Fruit fly (Drosophila melanogaster) whole organism, wandering third instar larva: ENCODE data around the gene schuy.

Experiments
- Abd-B ChIP-seq: fragments of >200 bp; optimal IDR thresholded peaks from 2 replicates; lab custom pipeline; 2017; ENCODE audit warnings: missing biosample characterization, missing genetic modification characterization
- CG32264 ChIP-seq: fragments of 200-800 bp; sonication (Bioruptor generic); optimal IDR thresholded peaks from 2 replicates; lab custom pipeline; 2016; ENCODE audit warnings: missing biosample characterization, missing genetic modification characterization
- CG9705 ChIP-seq: fragments of 200-800 bp; sonication (Bioruptor generic); optimal IDR thresholded peaks from 2 replicates; lab custom pipeline; 2018; ENCODE audit warnings: missing biosample characterization, mild to moderate bottlenecking, missing genetic modification characterization
- CrebA ChIP-seq: fragments of 200-800 bp; sonication (Bioruptor generic); optimal IDR thresholded peaks from 2 replicates; lab custom pipeline; 2016; ENCODE audit warnings: missing biosample characterization, mild to moderate bottlenecking, missing genetic modification characterization, borderline replicate concordance
- Dfd ChIP-seq: fragments of >200 bp; optimal IDR thresholded peaks from 2 replicates; lab custom pipeline; 2017; ENCODE audit warnings: missing biosample characterization, missing genetic modification characterization
- HLH106 ChIP-seq: fragments of 200-800 bp; optimal IDR thresholded peaks from 3 replicates; lab custom pipeline; 2019; ENCODE audit warnings: missing biosample characterization, mild to moderate bottlenecking, missing genetic modification characterization, moderate library complexity
- Hnf4 ChIP-seq: fragments of 200-800 bp; sonication (Bioruptor generic); optimal IDR thresholded peaks from 2 replicates; lab custom pipeline; 2016; ENCODE audit warnings: missing biosample characterization, mild to moderate bottlenecking, missing genetic modification characterization
- Hr83 ChIP-seq: fragments of 200-300 bp; sonication (Bioruptor generic); optimal IDR thresholded peaks from 2 replicates; lab custom pipeline; 2016; ENCODE audit warnings: missing biosample characterization, mild to moderate bottlenecking, missing genetic modification characterization, moderate library complexity; ENCODE audit not compliant: poor library complexity, severe bottlenecking
- Jra ChIP-seq: sonication (Bioruptor generic); optimal IDR thresholded peaks from 2 replicates; lab custom pipeline; 2016; ENCODE audit warnings: missing biosample characterization, missing genetic modification characterization
- Mio ChIP-seq: sonication (Bioruptor generic); optimal IDR thresholded peaks from 2 replicates; lab custom pipeline; 2016; ENCODE audit warnings: missing biosample characterization, missing genetic modification characterization
- Myc ChIP-seq: fragments of >200 bp; optimal IDR thresholded peaks from 2 replicates; lab custom pipeline; 2017
- N ChIP-seq: fragments of >200 bp; optimal IDR thresholded peaks from 2 replicates; lab custom pipeline; 2018; ENCODE audit warnings: missing biosample characterization, missing external identifiers, missing genetic modification characterization
- OdsH ChIP-seq: fragments of 200-800 bp; sonication (Bioruptor generic); optimal IDR thresholded peaks from 2 replicates; lab custom pipeline; 2016; ENCODE audit warnings: missing biosample characterization, mild to moderate bottlenecking, missing genetic modification characterization
- Rel ChIP-seq, 2 experiments: fragments of 200-800 bp; sonication (Bioruptor generic) in 1 of 2; optimal IDR thresholded peaks; 2 replicates in 1 of 2; 3 replicates in 1 of 2; lab custom pipeline; 2016 to 2019; ENCODE audit warnings: mild to moderate bottlenecking in 2 of 2, missing biosample characterization in 2 of 2, missing genetic modification characterization in 2 of 2, moderate library complexity in 1 of 2
- Sp1 ChIP-seq: fragments of 200-800 bp; sonication (Bioruptor generic); optimal IDR thresholded peaks from 3 replicates; lab custom pipeline; 2019; ENCODE audit warnings: missing biosample characterization, mild to moderate bottlenecking, missing genetic modification characterization, moderate library complexity
- Vsx2 ChIP-seq: fragments of 200-300, 225-300 bp; sonication (Bioruptor generic); optimal IDR thresholded peaks from 2 replicates; lab custom pipeline; 2018; ENCODE audit warnings: missing biosample characterization, missing genetic modification characterization; ENCODE audit not compliant: partially characterized antibody
- br ChIP-seq: fragments of 200-800 bp; sonication (Bioruptor generic); optimal IDR thresholded peaks from 2 replicates; lab custom pipeline; 2016; ENCODE audit warnings: missing biosample characterization, missing genetic modification characterization
- brk ChIP-seq: fragments of 200-800 bp; sonication (Bioruptor generic); optimal IDR thresholded peaks from 2 replicates; lab custom pipeline; 2016; ENCODE audit warnings: missing biosample characterization, mild to moderate bottlenecking, missing genetic modification characterization
- dl ChIP-seq, 2 experiments: fragments of 175-275, 200-275 bp in 1 of 2; fragments of 200-275 bp in 1 of 2; sonication (Bioruptor generic); optimal IDR thresholded peaks; lab custom pipeline; 2018; ENCODE audit warnings: mild to moderate bottlenecking in 2 of 2, missing biosample characterization in 2 of 2, missing genetic modification characterization in 2 of 2, moderate library complexity in 2 of 2; ENCODE audit not compliant: partially characterized antibody in 2 of 2, insufficient read depth in 1 of 2
- dmrt93B ChIP-seq: fragments of 200-800 bp; sonication (Bioruptor generic); optimal IDR thresholded peaks from 2 replicates; lab custom pipeline; 2018; ENCODE audit warnings: missing biosample characterization, mild to moderate bottlenecking, missing genetic modification characterization
- dsf ChIP-seq: sonication (Bioruptor generic); optimal IDR thresholded peaks from 2 replicates; lab custom pipeline; 2016; ENCODE audit warnings: missing biosample characterization, missing genetic modification characterization, borderline replicate concordance
- ey ChIP-seq: fragments of 200-800 bp; sonication (Bioruptor generic); optimal IDR thresholded peaks from 2 replicates; lab custom pipeline; 2016; ENCODE audit warnings: missing biosample characterization, missing genetic modification characterization
- foxo ChIP-seq, 2 experiments: fragments of 200-800 bp; sonication (Bioruptor generic); optimal IDR thresholded peaks; 2 replicates in 1 of 2; 3 replicates in 1 of 2; lab custom pipeline; 2016 to 2017; ENCODE audit warnings: missing biosample characterization in 2 of 2, missing genetic modification characterization in 2 of 2
- fru ChIP-seq: fragments of 200-800 bp; sonication (Bioruptor generic); optimal IDR thresholded peaks from 3 replicates; lab custom pipeline; 2016; ENCODE audit warnings: missing biosample characterization, mild to moderate bottlenecking, missing genetic modification characterization
- jim ChIP-seq: fragments of 175-275, 200-325 bp; sonication (Bioruptor generic); optimal IDR thresholded peaks from 2 replicates; lab custom pipeline; 2016; ENCODE audit warnings: missing biosample characterization, mild to moderate bottlenecking, missing genetic modification characterization
- lola ChIP-seq: fragments of >200 bp; optimal IDR thresholded peaks from 2 replicates; lab custom pipeline; 2017; ENCODE audit warnings: missing biosample characterization, missing genetic modification characterization
- pan ChIP-seq: fragments of >200 bp; optimal IDR thresholded peaks from 2 replicates; lab custom pipeline; 2017
- psq ChIP-seq: fragments of 200-800 bp; sonication (Bioruptor generic); optimal IDR thresholded peaks from 3 replicates; lab custom pipeline; 2017; ENCODE audit warnings: missing biosample characterization, mild to moderate bottlenecking, missing genetic modification characterization, moderate library complexity
- sage ChIP-seq: fragments of 200-800 bp; sonication (Bioruptor generic); optimal IDR thresholded peaks from 2 replicates; lab custom pipeline; 2016; ENCODE audit warnings: missing biosample characterization, mild to moderate bottlenecking, missing genetic modification characterization
- tai ChIP-seq: sonication (Bioruptor generic); optimal IDR thresholded peaks from 2 replicates; lab custom pipeline; 2016; ENCODE audit warnings: missing biosample characterization, missing genetic modification characterization
- usp ChIP-seq: fragments of >200 bp; optimal IDR thresholded peaks from 2 replicates; lab custom pipeline; 2017; ENCODE audit warnings: missing biosample characterization, missing genetic modification characterization
- woc ChIP-seq: sonication (Bioruptor generic); optimal IDR thresholded peaks from 2 replicates; lab custom pipeline; 2016; ENCODE audit warnings: missing biosample characterization, mild to moderate bottlenecking, missing genetic modification characterization

The schuy gene

DNA sequence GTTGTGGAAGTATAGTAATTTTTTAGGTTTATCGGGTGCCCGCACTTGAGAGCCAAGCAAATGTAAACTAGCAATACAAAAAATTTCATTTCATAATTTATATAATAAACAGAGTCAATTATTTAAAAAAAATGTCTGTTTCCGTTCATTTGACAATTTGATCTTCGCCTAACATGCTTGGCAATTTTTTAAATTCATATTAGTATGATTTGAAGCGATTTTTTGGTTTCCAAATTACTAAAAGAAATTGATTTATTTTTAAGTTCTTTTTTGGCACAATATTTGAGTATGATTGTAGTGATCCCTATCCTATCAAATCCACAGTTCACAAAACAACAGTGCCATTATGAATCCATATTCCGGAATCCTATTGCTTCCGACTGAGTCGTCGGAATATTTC is 34.0 kb upstream of the schuy start, which contains the start of gene CG34258:
CG34258 (minus strand) TSS at position 101 of the 400 bp plus-strand sequence.
- TF ChIP-seq pan (no peak), dl (GFP tag; optimal IDR thresholded peaks at IDR 0.05; lab: Kevin White, UChicago; ENCODE audit: insufficient read depth in 1 of 2, partially characterized antibody in 2 of 2) (no peak), ey (GFP tag; lab: Kevin White, UChicago) (no peak), fru (no peak), Hr83 (GFP tag; lab: Kevin White, UChicago) (no peak), Myc (lab: Kevin White, UChicago) (no peak), N (GFP tag; lab: Kevin White, UChicago) (no peak), usp (GFP tag; lab: Kevin White, UChicago) (no peak), CG9705 (GFP tag; lab: Kevin White, UChicago) (no peak), Vsx2 (GFP tag; lab: Kevin White, UChicago) (no peak), psq (GFP tag; lab: Kevin White, UChicago) (no peak), Rel (GFP tag; optimal IDR thresholded peaks at IDR 0.05; lab: Kevin White, UChicago) (no peak), Rel (tag; optimal IDR thresholded peaks at IDR 0.05; lab: Kevin White, UChicago) (no peak), OdsH (GFP tag; lab: Kevin White, UChicago) (no peak), foxo (GFP tag; optimal IDR thresholded peaks at IDR 0.05; lab: Kevin White, UChicago) (no peak), Hnf4 (GFP tag; lab: Kevin White, UChicago) (no peak), dmrt93B (GFP tag; lab: Kevin White, UChicago) (no peak), CG32264 (no peak), lola (no peak), Mio (no peak)

DNA sequence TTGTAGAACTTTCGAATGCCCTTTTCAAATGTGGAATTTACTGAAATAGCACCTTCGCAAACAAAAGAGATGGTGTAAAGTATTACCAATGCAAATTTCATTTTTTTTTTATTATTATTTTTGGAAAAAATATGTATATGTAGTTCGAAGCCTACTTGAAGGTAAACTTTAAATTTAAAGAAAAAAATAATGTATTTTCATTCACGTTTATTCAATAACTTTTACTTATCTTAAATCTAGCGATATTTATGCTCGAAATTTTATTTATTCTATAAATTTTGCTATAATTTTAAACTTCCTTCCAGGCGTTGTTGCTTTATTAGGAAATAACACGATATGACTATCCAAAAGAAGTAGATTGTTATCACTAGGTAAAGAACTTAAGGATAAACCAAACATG is 33.2 kb upstream of the schuy start, which contains the start of gene CG33710:
CG33710 (minus strand) TSS at position 101 of the 400 bp plus-strand sequence.
- TF ChIP-seq woc (GFP tag; lab: Kevin White, UChicago) = no peak
- TF ChIP-seq brk (GFP tag; lab: Kevin White, UChicago) = no peak
- TF ChIP-seq, all 38 proteins: peak for 0

DNA sequence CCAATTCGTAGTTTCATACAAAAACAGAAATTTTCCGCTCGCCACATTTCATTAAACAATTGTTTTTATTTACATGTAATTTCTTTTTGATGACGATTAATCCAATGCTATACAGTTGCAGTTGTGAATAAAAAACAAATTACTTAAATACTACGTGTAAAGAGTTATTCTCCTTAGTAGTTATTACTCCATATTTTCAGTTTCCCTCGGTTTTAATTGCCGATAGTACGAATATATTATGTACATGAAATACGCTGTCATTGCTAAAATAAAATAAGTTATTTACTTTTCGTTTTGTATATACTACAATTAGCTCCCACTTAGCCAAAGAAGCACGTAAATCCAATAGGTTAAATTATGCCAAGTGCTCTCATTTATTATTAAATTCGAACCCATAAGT is 32.3 kb upstream of the schuy start, which contains the start of gene CG42655:
CG42655 (minus strand) TSS at position 101 of the 400 bp plus-strand sequence.
- TF ChIP-seq CrebA (GFP tag; lab: Kevin White, UChicago) (no peak), jim (GFP tag; lab: Kevin White, UChicago) (no peak), dl (GFP tag; optimal IDR thresholded peaks at IDR 0.05; lab: Kevin White, UChicago; ENCODE audit: insufficient read depth in 1 of 2, partially characterized antibody in 2 of 2) (no peak), Vsx2 (GFP tag; lab: Kevin White, UChicago) (no peak), ey (GFP tag; lab: Kevin White, UChicago) (no peak), tai (no peak), foxo (GFP tag; optimal IDR thresholded peaks at IDR 0.05; lab: Kevin White, UChicago) (no peak), lola (no peak), OdsH (GFP tag; lab: Kevin White, UChicago) (no peak), Mio (no peak)

DNA sequence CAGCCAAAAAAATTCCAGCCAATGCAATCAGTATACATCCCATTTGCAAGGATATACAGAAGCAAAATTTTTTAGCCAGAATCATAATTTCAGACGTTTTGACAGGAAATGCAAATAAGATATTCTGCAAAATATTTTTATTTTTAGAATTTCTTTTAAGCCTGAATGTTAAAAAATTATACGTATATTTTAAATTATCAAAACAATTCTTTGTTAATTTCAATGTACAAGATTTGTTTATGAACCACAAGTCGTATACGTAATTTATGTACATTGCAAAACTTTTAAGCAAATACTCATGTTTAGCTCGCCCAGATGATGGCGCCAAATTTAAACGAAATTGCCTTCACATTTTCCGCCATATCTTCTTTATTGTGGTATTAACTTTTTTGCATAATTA is 31.5 kb upstream of the schuy start, which contains the start of gene CG42654:
CG42654 (minus strand) TSS at position 101 of the 400 bp plus-strand sequence.
- TF ChIP-seq usp (GFP tag; lab: Kevin White, UChicago) (no peak), Sp1 (GFP tag; lab: Kevin White, UChicago) (no peak), Myc (lab: Kevin White, UChicago) (no peak), N (GFP tag; lab: Kevin White, UChicago) (no peak), CrebA (GFP tag; lab: Kevin White, UChicago) (no peak), br (GFP tag; lab: Kevin White, UChicago) (no peak), OdsH (GFP tag; lab: Kevin White, UChicago) (no peak), CG32264 (no peak), Dfd (GFP tag; lab: Kevin White, UChicago) (no peak), Abd-B (GFP tag; lab: Kevin White, UChicago) (no peak), Rel (GFP tag; optimal IDR thresholded peaks at IDR 0.05; lab: Kevin White, UChicago) (no peak), Rel (tag; optimal IDR thresholded peaks at IDR 0.05; lab: Kevin White, UChicago) (no peak), Hnf4 (GFP tag; lab: Kevin White, UChicago) (no peak), jim (GFP tag; lab: Kevin White, UChicago) (no peak), foxo (GFP tag; optimal IDR thresholded peaks at IDR 0.05; lab: Kevin White, UChicago) (no peak), Vsx2 (GFP tag; lab: Kevin White, UChicago) (no peak)

DNA sequence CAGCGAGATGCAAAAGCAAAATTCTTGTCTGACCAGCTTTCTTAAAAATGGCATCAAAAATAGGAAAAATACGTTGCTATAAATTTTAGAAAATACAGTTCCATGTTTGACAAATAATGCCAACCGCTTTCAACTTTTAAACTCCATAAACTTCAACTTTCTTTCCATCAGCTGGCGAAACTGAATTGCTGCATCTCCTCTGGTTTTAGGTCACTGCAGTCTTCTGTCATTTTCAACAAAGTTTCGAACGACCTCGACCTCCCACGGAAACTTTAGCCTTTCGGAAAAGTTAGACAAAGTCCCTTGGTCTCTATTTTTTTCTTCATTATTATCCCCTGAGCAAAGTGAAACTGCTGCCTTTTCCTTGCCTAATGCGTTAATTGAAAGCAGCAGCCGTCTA is 30.2 kb upstream of the schuy start, which contains the start of gene CG42263:
CG42263 (minus strand) TSS at position 101 of the 400 bp plus-strand sequence.
- TF ChIP-seq Hr83 (GFP tag; lab: Kevin White, UChicago) = no peak
- TF ChIP-seq ey (GFP tag; lab: Kevin White, UChicago) = no peak
- TF ChIP-seq Vsx2 (GFP tag; lab: Kevin White, UChicago) = no peak
- no peak for TF ChIP-seq HLH106
- no peak for TF ChIP-seq dsf (GFP tag; lab: Kevin White, UChicago)
- TF ChIP-seq Rel (GFP tag; optimal IDR thresholded peaks at IDR 0.05; lab: Kevin White, UChicago) = no peak
- no peak for TF ChIP-seq Rel (tag; optimal IDR thresholded peaks at IDR 0.05; lab: Kevin White, UChicago)
- no peak for TF ChIP-seq jim (GFP tag; lab: Kevin White, UChicago)
- TF ChIP-seq CrebA (GFP tag; lab: Kevin White, UChicago) = no peak
- TF ChIP-seq dmrt93B (GFP tag; lab: Kevin White, UChicago) = no peak
- TF ChIP-seq brk (GFP tag; lab: Kevin White, UChicago) = no peak
- no peak for TF ChIP-seq usp (GFP tag; lab: Kevin White, UChicago)
- TF ChIP-seq woc (GFP tag; lab: Kevin White, UChicago) = no peak
- no peak for TF ChIP-seq sage (GFP tag; lab: Kevin White, UChicago)
- no peak for TF ChIP-seq Myc (lab: Kevin White, UChicago)
- TF ChIP-seq Jra (GFP tag; lab: Kevin White, UChicago) = no peak
- TF ChIP-seq Sp1 (GFP tag; lab: Kevin White, UChicago) = no peak
- TF ChIP-seq pan = no peak
- TF ChIP-seq tai = no peak
- TF ChIP-seq, all 38 proteins: peak for 0
